Fruit fly (Drosophila melanogaster): ENCODE measurements around the gene CG34291.

The CG34291 gene

DNA sequence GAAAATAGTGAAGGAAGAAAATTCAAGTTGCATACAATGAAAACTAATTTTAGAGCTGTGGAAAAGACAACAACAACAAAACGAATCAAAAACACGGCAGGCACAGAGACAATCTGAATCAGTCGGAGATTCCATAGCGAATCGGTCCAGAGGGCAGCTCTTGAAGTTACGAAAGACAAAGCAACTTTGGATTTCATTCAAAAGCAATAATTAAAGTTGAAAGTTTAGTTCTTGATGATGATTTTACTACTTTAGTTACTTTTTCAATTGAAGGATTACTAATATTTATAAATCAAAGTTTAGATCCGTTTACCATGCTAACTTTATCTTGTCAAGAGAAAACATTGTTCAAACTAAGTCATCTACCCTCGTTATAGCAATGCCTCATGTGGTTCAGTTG lies 17.8 kb upstream of the CG34291 start:
- TF ChIP-seq CG8478 (optimal IDR thresholded peaks at IDR 0.05) (no peak), CTCF (optimal IDR thresholded peaks at IDR 0.05) (no peak)

DNA sequence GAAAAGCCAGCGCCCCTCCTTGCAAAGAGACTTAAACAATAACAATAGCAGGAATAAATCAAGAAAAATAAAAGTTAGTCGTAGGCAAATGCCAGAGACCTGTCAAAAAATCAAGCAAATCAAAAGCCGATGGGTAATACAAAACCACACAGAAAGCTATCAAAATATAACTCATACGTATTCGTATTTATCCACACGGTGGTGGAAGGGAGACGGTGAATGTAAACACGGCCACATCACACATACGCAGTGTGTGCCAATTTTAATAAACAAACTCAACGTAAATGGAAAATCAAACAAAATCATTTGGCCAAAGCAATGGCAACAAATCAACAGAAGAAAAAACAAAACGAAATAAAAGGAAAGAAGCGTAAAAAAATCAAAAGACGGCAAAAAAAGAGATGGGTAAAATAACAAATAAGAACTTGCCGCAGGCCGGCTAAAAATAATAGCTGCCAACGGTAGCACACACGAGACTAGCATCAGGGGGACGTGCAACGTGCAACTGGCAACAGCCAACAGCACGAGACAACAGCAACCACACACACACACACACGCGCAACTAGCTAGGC lies 17.1 kb upstream of the CG34291 start:
- TF ChIP-seq CG8478 (optimal IDR thresholded peaks at IDR 0.05) (no peak), CTCF (optimal IDR thresholded peaks at IDR 0.05) (no peak)

DNA sequence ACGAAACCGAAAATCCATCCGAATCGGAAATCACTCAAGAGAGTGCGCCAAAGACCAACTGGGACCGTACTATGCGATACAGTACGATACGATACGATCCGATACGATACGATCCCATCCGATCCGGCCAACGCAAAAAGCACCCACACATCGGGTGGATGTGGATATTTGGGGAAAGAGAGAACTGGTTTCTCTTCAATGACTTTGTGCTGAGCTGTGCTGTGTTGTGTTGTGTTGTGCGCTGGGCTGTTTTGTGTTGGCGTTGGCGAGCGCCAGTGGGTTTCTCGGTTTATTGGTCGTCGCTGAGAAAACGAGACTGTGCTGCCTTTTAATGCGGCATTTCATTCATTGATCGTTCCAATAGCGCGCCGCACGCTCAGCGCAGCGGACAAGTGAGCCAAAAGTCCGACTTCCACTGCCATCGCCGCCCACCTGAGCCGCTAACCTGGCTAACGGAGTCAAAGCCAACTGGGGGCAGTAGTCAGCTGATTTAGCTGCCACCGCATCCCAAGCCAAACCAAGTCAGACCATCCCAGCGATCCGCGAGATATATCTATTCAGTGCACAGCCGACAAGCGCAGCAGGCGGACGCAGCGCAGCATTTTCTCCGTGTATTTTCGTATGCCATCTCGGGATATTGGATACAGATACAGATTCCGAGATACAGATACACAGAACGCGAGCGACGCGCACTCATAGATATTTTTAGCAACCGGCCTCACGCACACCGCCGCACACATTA lies 15.0 kb upstream of the CG34291 start, which contains the start of gene tx:
tx (plus strand) TSS at position 324 of the 742 bp plus-strand sequence.
- TF ChIP-seq CG8478 (optimal IDR thresholded peaks at IDR 0.05): no peak
- no peak for TF ChIP-seq CTCF (optimal IDR thresholded peaks at IDR 0.05)

DNA sequence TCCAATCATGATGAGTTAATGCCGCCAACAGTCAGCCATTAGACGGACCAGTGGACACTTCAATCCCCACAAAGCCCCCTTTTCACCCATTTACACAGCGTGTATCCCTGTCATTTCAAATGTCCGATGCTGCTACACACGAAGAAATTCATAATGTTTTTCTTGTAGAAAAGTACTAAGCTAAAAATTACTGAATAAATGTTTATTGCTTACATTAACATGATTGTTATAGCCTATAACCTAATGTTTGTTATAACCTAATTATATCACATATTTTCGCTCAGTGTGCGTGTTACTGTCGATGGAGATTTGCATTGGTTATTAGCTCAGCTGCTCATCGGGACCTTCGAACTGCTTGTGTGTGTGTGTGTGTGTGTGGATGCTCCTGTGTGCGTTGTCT lies 11.0 kb upstream of the CG34291 start:
- TF ChIP-seq CG8478 (optimal IDR thresholded peaks at IDR 0.05): no peak
- no peak for TF ChIP-seq CTCF (optimal IDR thresholded peaks at IDR 0.05)

DNA sequence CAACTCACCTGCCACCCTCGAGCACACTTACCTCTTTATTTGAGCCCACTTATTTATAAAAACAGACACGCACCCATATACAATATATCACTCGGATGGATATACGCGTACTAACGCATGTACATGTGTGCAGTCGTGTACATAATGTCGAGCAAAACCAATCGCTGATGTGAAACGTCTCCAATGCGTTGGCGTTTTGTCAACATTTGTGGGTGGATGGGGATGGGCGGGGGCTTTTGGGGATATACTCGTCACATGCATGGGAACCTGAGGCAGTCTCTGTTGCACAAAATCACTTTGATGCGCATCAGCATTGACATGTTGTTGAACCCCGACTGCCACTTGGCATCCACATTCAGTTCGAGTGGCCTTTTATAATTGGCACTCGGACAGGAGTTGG lies 10.4 kb upstream of the CG34291 start:
- TF ChIP-seq CG8478 (optimal IDR thresholded peaks at IDR 0.05) (no peak), CTCF (optimal IDR thresholded peaks at IDR 0.05) (no peak)

DNA sequence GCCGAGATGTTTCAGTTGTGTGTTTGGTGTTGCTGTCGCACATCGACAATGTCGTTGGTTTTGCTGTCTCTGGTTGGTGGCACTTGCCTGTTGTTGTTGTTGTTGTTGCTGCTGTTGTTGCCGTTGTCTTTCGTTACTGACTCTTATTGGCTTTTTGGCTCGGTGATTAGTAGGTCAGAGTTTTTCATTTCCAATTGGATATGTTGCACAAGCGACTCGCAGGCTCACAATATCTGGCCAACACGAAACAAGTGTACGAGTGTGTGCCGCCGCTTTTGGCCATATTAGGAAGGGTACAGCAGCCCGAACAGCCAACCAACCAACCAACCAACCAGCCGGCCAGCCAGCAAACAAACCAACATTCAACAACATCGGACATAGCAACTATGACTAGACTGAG lies 8.2 kb upstream of the CG34291 start:
- TF ChIP-seq CG8478 (optimal IDR thresholded peaks at IDR 0.05) (no peak), CTCF (optimal IDR thresholded peaks at IDR 0.05) (no peak)

DNA sequence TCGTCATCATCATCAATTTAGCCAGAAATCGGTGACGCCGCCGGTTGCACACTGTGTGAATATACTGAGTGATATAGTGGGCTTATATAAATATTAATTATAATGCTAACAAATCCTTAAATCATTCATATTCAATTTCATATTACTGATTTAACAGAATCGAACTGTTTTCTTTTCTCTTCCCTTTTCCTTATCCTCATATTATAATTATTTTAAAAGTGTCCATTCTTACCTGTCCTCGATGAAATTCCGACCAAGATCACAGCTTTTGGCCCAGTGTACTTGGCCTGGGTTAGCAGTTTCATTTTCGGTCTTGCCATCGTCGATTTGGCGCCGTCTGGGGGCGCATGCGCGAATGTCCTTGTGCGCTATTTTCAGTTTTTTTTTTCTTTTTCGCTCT lies 7.4 kb upstream of the CG34291 start:
- TF ChIP-seq CTCF (optimal IDR thresholded peaks at IDR 0.05) (no peak), CG8478 (optimal IDR thresholded peaks at IDR 0.05) (no peak)

DNA sequence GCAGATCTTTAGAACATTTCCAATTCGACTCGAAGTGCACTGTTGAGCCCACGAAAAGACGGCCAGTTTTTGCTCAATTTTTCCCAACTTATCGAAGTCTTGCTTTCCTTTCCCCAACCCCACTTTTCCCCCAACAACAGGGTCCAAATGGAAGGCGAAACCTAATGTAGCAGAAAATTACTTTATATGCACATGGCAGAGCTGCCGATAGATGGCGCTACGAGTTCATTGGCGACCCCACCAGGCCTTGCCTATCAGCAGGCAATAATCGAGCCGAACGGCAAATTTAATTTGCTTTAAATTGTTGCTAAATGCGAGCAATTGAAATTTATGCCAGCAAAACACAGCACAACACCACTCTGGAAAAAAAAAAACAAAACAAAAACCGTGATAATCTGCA lies 6.9 kb upstream of the CG34291 start:
- TF ChIP-seq CG8478 (optimal IDR thresholded peaks at IDR 0.05) (no peak), CTCF (optimal IDR thresholded peaks at IDR 0.05) (peak; percentile 72 to 78)

DNA sequence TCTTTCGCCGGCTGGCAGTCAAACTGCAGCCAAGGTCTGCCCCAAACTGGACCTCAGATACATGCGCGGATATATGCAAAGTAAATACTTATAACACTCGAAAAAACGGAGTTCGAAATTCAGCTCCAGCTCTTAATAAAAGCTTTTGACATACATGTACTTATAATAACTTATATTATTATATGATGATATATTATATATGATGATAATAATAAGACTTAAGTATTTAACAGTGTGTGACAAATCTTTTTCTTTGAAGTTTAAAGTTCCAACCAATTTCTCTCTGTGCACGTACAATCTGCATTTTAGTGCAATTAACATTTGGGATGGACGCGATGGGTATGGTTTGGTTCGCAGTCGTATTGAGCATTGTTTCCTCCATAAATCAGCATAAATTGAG lies 4.0 kb upstream of the CG34291 start:
- TF ChIP-seq CG8478 (optimal IDR thresholded peaks at IDR 0.05): no peak
- no peak for TF ChIP-seq CTCF (optimal IDR thresholded peaks at IDR 0.05)

DNA sequence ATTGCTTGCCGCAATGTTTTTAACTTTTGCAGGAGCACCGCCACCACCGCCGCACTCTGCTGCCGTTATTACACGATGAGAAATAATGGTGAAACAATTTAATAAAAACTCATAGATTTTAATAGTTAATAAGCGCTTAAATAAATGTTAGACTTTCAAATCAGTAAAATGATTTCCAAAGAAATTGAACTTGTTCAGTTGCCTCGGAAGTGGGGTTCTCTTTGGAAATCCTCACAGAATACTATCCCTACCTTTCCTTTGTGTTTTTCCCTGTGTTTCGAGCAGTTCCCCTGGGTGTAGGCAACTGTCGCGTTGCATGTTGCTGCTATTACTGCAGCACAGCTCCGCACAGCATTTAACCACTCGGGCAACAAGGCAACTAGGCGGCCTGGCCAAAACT lies 2.6 kb upstream of the CG34291 start:
- TF ChIP-seq CG8478 (optimal IDR thresholded peaks at IDR 0.05) (no peak), CTCF (optimal IDR thresholded peaks at IDR 0.05) (no peak)

DNA sequence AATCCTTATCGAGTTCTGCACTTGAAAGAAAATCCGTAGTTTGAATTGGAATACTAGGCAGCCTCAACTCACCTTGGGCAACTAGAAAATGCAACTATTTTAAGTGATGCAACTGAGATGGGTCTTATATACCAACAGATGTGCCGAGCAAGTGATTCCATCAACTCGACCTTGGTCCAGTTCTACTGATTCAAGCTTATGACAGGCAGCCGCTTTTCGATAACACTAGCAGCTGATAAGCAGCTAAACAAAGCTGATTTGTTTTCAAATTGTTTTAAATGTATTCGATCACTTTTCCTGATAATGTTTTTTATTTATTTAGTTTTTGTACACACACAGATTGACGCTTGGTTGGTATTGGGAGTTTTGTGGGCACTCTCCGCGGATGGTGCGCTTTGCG lies 576 bp downstream of the CG34291 start, which contains the start of gene CG6503:
CG6503 (minus strand) TSS at position 101 of the 400 bp plus-strand sequence.
- no peak for TF ChIP-seq CTCF (optimal IDR thresholded peaks at IDR 0.05)
- no peak for TF ChIP-seq CG8478 (optimal IDR thresholded peaks at IDR 0.05)

DNA sequence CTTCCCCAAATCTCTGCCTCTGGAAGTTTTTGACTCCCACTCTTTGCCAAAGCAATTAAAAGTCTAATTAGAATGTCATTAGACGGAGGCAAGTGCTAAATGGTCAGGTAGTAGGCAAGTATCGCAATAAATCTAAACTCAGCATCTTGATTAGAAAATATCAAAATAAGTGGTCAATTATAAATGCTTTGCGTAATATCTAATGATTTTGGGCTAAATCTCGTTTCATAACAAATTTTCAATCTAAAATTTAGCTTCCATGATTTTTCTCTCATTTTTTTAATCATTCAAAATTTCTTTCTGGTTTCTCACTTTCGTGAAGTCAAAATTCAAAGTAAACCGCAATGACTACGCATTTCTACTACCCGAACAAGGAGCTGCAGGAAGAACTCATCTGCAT lies 11.8 kb downstream of the CG34291 start, which contains the start of gene Ald2:
Ald2 (plus strand) TSS at position 301 of the 400 bp plus-strand sequence.
- no peak for TF ChIP-seq CTCF (optimal IDR thresholded peaks at IDR 0.05)
- TF ChIP-seq CG8478 (optimal IDR thresholded peaks at IDR 0.05): no peak

DNA sequence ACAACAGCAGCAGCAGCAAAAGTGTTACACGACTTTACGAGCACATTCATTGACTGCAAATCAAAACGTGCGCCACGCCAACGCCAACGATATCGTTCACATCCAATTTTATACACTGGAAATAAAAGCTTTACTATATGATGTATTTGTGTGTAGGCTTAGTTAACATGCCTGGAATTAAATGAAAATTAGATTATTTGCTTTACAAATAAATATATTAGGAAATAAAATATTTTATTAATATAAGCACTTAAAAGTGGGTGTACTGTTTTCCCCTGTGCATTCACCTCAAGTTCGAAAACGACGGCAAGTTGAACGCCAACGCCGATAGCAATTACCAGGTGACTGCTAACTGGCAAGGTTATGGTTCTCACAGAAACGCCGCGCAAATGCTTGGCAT lies 15.8 kb downstream of the CG34291 start:
- TF ChIP-seq CG8478 (optimal IDR thresholded peaks at IDR 0.05): no peak
- no peak for TF ChIP-seq CTCF (optimal IDR thresholded peaks at IDR 0.05)

DNA sequence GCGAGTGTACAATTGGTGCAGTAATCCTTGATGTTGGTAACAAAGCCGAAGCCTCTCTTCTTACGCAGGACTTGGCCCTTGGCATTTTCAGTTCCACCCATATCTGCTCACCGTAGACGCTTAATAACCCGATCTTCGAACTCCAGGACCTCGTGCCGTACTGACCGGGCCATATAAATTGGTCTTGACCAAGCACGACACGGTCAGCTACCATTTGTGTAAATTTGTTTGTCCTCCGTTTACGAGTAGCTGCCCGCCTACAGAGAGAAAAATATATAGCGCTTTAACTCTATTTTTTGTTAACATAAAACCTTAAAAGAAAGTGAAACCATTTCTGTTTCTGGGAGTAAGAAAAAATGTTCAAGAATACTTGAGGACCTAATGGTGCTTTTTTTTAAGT lies 22.0 kb downstream of the CG34291 start, which contains the start of gene ppk15:
ppk15 (minus strand) TSS at position 101 of the 400 bp plus-strand sequence.
- TF ChIP-seq CG8478 (optimal IDR thresholded peaks at IDR 0.05) (no peak), CTCF (optimal IDR thresholded peaks at IDR 0.05) (no peak)
